Worm (Caenorhabditis elegans) whole organism, L4 larva: Measurements from ENCODE around the gene pqn-10.
A peak's percentile ranks its signal among the peaks of the same experiment; 100 is the strongest.
"Not testable (repeated sequence)": the region's sequence is repeated elsewhere in the genome, so short reads cannot be mapped to it uniquely, and the experiment has no call there.

Experiments
- D1046.2 ChIP-seq: fragments of 200-800 bp; sonication (Bioruptor generic); IDR thresholded peaks from 2 replicates; pipeline ENCODE4 v1.3.6; 2022; ENCODE audit warnings: missing genetic modification characterization, missing compliant biosample characterization
- F37D6.2 ChIP-seq: sonication (generic microtip); optimal IDR thresholded peaks from 2 replicates; lab custom pipeline; 2016; ENCODE audit warnings: mild to moderate bottlenecking, missing genetic modification characterization, missing compliant biosample characterization
- T26A8.4 ChIP-seq: fragments of 200-800 bp; sonication (Bioruptor generic); IDR thresholded peaks from 2 replicates; pipeline ENCODE4 v1.3.6; 2022; ENCODE audit warnings: missing genetic modification characterization, missing compliant biosample characterization
- Y5F2A.4 ChIP-seq: fragments of 200-800 bp; sonication (Bioruptor generic); optimal IDR thresholded peaks from 2 replicates; lab custom pipeline; 2018; ENCODE audit warnings: mild to moderate bottlenecking, missing genetic modification characterization, missing compliant biosample characterization
- aha-1 ChIP-seq: fragments of 150-350 bp; peaks from one replicate; lab custom pipeline; 2014; ENCODE audit warnings: missing biosample characterization, missing genetic modification characterization
- arid-1 ChIP-seq: fragments of 200-800 bp; sonication (Bioruptor generic); conservative IDR thresholded peaks from 2 replicates; pipeline ENCODE4 v1.3.6; 2022; ENCODE audit warnings: missing genetic modification reagents, missing genetic modification characterization, missing compliant biosample characterization
- attf-4 ChIP-seq: sonication (generic microtip); optimal IDR thresholded peaks from 3 replicates; lab custom pipeline; 2017; ENCODE audit warnings: missing biosample characterization, missing genetic modification characterization
- ceh-44 ChIP-seq: fragments of 200-800 bp; sonication (Bioruptor generic); IDR thresholded peaks from 2 replicates; pipeline ENCODE4 v1.3.6; 2022; ENCODE audit warnings: missing genetic modification reagents, missing genetic modification characterization, missing compliant biosample characterization
- ceh-82 ChIP-seq: sonication (generic microtip); optimal IDR thresholded peaks from 2 replicates; lab custom pipeline; 2017; ENCODE audit warnings: missing biosample characterization, missing genetic modification characterization
- ctbp-1 ChIP-seq: fragments of 200-800 bp; sonication (Bioruptor generic); IDR thresholded peaks from 2 replicates; pipeline ENCODE4 v1.3.6; 2022; ENCODE audit warnings: missing genetic modification reagents, missing genetic modification characterization, missing compliant biosample characterization
- daf-19 ChIP-seq: fragments of 200-800 bp; sonication (Bioruptor generic); conservative IDR thresholded peaks from 2 replicates; pipeline ENCODE4 v1.3.6; 2022; ENCODE audit warnings: missing genetic modification characterization, missing compliant biosample characterization
- dmd-6 ChIP-seq: fragments of 200-800 bp; sonication (Bioruptor generic); IDR thresholded peaks from 2 replicates; pipeline ENCODE4 v1.3.6; 2022; ENCODE audit warnings: missing genetic modification reagents, missing genetic modification characterization, missing compliant biosample characterization
- dmd-9 ChIP-seq: fragments of 200-800 bp; sonication (Bioruptor generic); IDR thresholded peaks from 2 replicates; pipeline ENCODE4 v1.3.6; 2022; ENCODE audit warnings: missing genetic modification reagents, missing genetic modification characterization, missing compliant biosample characterization
- dpl-1 ChIP-seq: fragments of 150-350 bp; optimal IDR thresholded peaks from 2 replicates; lab custom pipeline; 2014; ENCODE audit warnings: missing biosample characterization, missing genetic modification reagents, missing genetic modification characterization
- dve-1 ChIP-seq: sonication (generic microtip); optimal IDR thresholded peaks from 2 replicates; lab custom pipeline; 2017; ENCODE audit warnings: antibody characterized with exemption, mild to moderate bottlenecking, missing genetic modification characterization, missing compliant biosample characterization; ENCODE audit not compliant: insufficient read depth
- egl-43 ChIP-seq: fragments of 200-800 bp; sonication (Bioruptor generic); IDR thresholded peaks from 2 replicates; pipeline ENCODE4 v1.3.6; 2022; ENCODE audit warnings: missing genetic modification reagents, missing genetic modification characterization, missing compliant biosample characterization
- hlh-30 ChIP-seq: sonication (generic microtip); optimal IDR thresholded peaks from 2 replicates; lab custom pipeline; 2017; ENCODE audit warnings: antibody characterized with exemption, mild to moderate bottlenecking, missing genetic modification characterization, missing compliant biosample characterization; ENCODE audit not compliant: insufficient read depth
- lin-13 ChIP-seq: fragments of 150-350 bp; optimal IDR thresholded peaks from 2 replicates; lab custom pipeline; 2014; ENCODE audit warnings: missing biosample characterization, missing genetic modification reagents, missing genetic modification characterization
- lin-29 ChIP-seq: fragments of 200-800 bp; sonication (Bioruptor generic); IDR thresholded peaks from 2 replicates; pipeline ENCODE4 v1.3.6; 2022; ENCODE audit warnings: missing genetic modification reagents, missing genetic modification characterization, missing compliant biosample characterization
- lsy-2 ChIP-seq, 2 experiments: fragments of 150-350 bp in 1 of 2; sonication (generic microtip) in 1 of 2; optimal IDR thresholded peaks; 2 replicates each; lab custom pipeline; 2014 to 2017; ENCODE audit warnings: missing biosample characterization in 2 of 2, missing genetic modification characterization in 2 of 2
- madf-5 ChIP-seq, 2 experiments: fragments of 200-800 bp; sonication (Bioruptor generic); IDR thresholded peaks; 2 replicates each; pipeline ENCODE4 v1.3.6; 2022; ENCODE audit warnings: missing compliant biosample characterization in 2 of 2, missing genetic modification characterization in 2 of 2
- mdl-1 ChIP-seq, 2 experiments: fragments of 150-350 bp in 1 of 2; sonication (generic microtip) in 1 of 2; optimal IDR thresholded peaks; 2 replicates each; lab custom pipeline; 2014 to 2017; ENCODE audit warnings: missing biosample characterization in 2 of 2, missing genetic modification characterization in 2 of 2
- mes-2 ChIP-seq: sonication (generic microtip); optimal IDR thresholded peaks from 2 replicates; lab custom pipeline; 2016; ENCODE audit warnings: missing genotype, mild to moderate bottlenecking, missing genetic modification characterization, missing compliant biosample characterization; ENCODE audit not compliant: poor library complexity, severe bottlenecking
- mxl-3 ChIP-seq: fragments of 200-800 bp; sonication (Bioruptor generic); optimal IDR thresholded peaks from 2 replicates; lab custom pipeline; 2018; ENCODE audit warnings: mild to moderate bottlenecking, missing genetic modification characterization, missing compliant biosample characterization
- nhr-102 ChIP-seq: sonication (generic microtip); optimal IDR thresholded peaks from 2 replicates; lab custom pipeline; 2016; ENCODE audit warnings: mild to moderate bottlenecking, missing genetic modification characterization, moderate library complexity, missing compliant biosample characterization
- nhr-48 ChIP-seq: sonication (generic microtip); optimal IDR thresholded peaks from 2 replicates; lab custom pipeline; 2016; ENCODE audit warnings: mild to moderate bottlenecking, missing genetic modification characterization, missing compliant biosample characterization
- pha-4 ChIP-seq, 2 experiments: fragments of 150-350 bp in 1 of 2; fragments of 200-800 bp in 1 of 2; sonication (Bioruptor generic) in 1 of 2; IDR thresholded peaks in 1 of 2; optimal IDR thresholded peaks in 1 of 2; 2 replicates each; pipeline versions ENCODE4 v1.3.6 to Lab custom; 2014 to 2022; ENCODE audit warnings: missing genetic modification characterization in 2 of 2, missing genetic modification reagents in 2 of 2, missing biosample characterization in 1 of 2, missing compliant biosample characterization in 1 of 2
- saeg-2 ChIP-seq: fragments of 200-800 bp; sonication (Bioruptor generic); IDR thresholded peaks from 2 replicates; pipeline ENCODE4 v1.3.6; 2022; ENCODE audit warnings: missing genetic modification reagents, missing genetic modification characterization, missing compliant biosample characterization
- set-16 ChIP-seq: fragments of 200-800 bp; sonication (Bioruptor generic); IDR thresholded peaks from 2 replicates; pipeline ENCODE4 v1.3.6; 2022; ENCODE audit warnings: missing genetic modification reagents, missing genetic modification characterization, missing compliant biosample characterization
- tag-97 ChIP-seq: fragments of 200-800 bp; sonication (Bioruptor generic); IDR thresholded peaks from 2 replicates; pipeline ENCODE4 v1.3.6; 2022; ENCODE audit warnings: missing genetic modification characterization, missing compliant biosample characterization
- tra-1 ChIP-seq: fragments of 200-800 bp; sonication (Bioruptor generic); IDR thresholded peaks from 2 replicates; pipeline ENCODE4 v1.3.6; 2022; ENCODE audit warnings: missing genetic modification reagents, missing genetic modification characterization, missing compliant biosample characterization
- unc-130 ChIP-seq: sonication (generic microtip); optimal IDR thresholded peaks from 2 replicates; lab custom pipeline; 2016; ENCODE audit warnings: missing genetic modification reagents, missing genetic modification characterization, missing compliant biosample characterization
- unc-62 ChIP-seq, 3 experiments: fragments of 150-350 bp in 1 of 3; sonication (generic microtip); optimal IDR thresholded peaks in 2 of 3; peaks in 1 of 3; 1 replicate in 1 of 3; 2 replicates in 2 of 3; lab custom pipeline; 2014 to 2017; ENCODE audit warnings: missing biosample characterization in 3 of 3, missing genetic modification characterization in 3 of 3, missing genetic modification reagents in 3 of 3, missing genotype in 1 of 3
- vab-7 ChIP-seq: fragments of 200-800 bp; sonication (Bioruptor generic); IDR thresholded peaks from 2 replicates; pipeline ENCODE4 v1.3.6; 2022; ENCODE audit warnings: missing genetic modification reagents, missing genetic modification characterization, missing compliant biosample characterization
- zfp-2 ChIP-seq: sonication (generic microtip); optimal IDR thresholded peaks from 2 replicates; lab custom pipeline; 2016; ENCODE audit warnings: mild to moderate bottlenecking, missing genetic modification characterization, missing compliant biosample characterization
- zfp-3 ChIP-seq: fragments of 200-800 bp; sonication (Bioruptor generic); conservative IDR thresholded peaks from 2 replicates; pipeline ENCODE4 v1.3.6; 2022; ENCODE audit warnings: missing genetic modification reagents, missing genetic modification characterization, missing compliant biosample characterization

Gene pqn-10

ce11 chrIII:6551187-6552058 is 23.4 kb downstream of the pqn-10 start, which contains the start of gene C09E7.7 (continued):
- TF ChIP-seq D1046.2 (GFP tag; lab: Robert Waterston, UW) (peak; percentile 54; the same call in 1 of the 2 replicates), dmd-9 (GFP tag; lab: Robert Waterston, UW) (peak; percentile 49; the same call in 1 of the 2 replicates), lsy-2 (tag; optimal IDR thresholded peaks at IDR 0.05; lab: Kevin White, UChicago) (peak; percentile 39 to 43), mes-2 (peak; percentile 84), dmd-6 (GFP tag; lab: Robert Waterston, UW) (peak; percentile 62), mdl-1 (tag; optimal IDR thresholded peaks at IDR 0.05; lab: Kevin White, UChicago) (peak in 1 of 2 experiments; percentile 38), zfp-3 (GFP tag; lab: Robert Waterston, UW) (peak; percentile 42; the same call in 1 of the 2 replicates), vab-7 (GFP tag; lab: Robert Waterston, UW) (peak; percentile 68), lin-13 (GFP tag; lab: Kevin White, UChicago) (peak; percentile 6), ceh-44 (GFP tag; lab: Robert Waterston, UW) (peak; percentile 77), saeg-2 (0 out of 2 replicates have a peak, but pooled peaks have one; percentile 26), unc-130 (GFP tag; lab: Kevin White, UChicago) (peak; percentile 49), egl-43 (GFP tag; lab: Robert Waterston, UW) (peak; percentile 66), aha-1 (tag; lab: Kevin White, UChicago) (peak; percentile 95), nhr-48 (tag; lab: Kevin White, UChicago) (peak; percentile 56), T26A8.4 (GFP tag; lab: Robert Waterston, UW) (peak; percentile 69), unc-62 (GFP tag; optimal IDR thresholded peaks at IDR 0.05 in 1 of 2; lab: Kevin White, UChicago) (peak in 1 of 2 experiments; percentile 63), pha-4 (GFP tag; IDR thresholded peaks at IDR 0.05; lab: Robert Waterston, UW) (peak; percentile 55; the same call in 1 of the 2 replicates), pha-4 (tag; optimal IDR thresholded peaks at IDR 0.05; lab: Kevin White, UChicago) (peak; percentile 22), F37D6.2 (tag; lab: Kevin White, UChicago) (peak; percentile 58), zfp-2 (peak; percentile 10), arid-1 (peak; percentile 55; the same call in 1 of the 2 replicates), dve-1 (tag; lab: Kevin White, UChicago) (peak; percentile 7), lin-29 (0 out of 2 replicates have a peak, but pooled peaks have one; percentile 40), hlh-30 (tag; lab: Kevin White, UChicago) (peak; percentile 55), daf-19 (GFP tag; lab: Robert Waterston, UW) (0 out of 2 replicates have a peak, but pooled peaks have one; percentile 28), mxl-3 (GFP tag; lab: Kevin White, UChicago) (peak; percentile 35), dpl-1 (GFP tag; lab: Kevin White, UChicago) (peak; percentile 48), nhr-102 (tag; lab: Kevin White, UChicago) (peak; percentile 14), madf-5 (GFP tag; IDR thresholded peaks at IDR 0.05; lab: Robert Waterston, UW) (0 out of 4 replicates have a peak, but pooled peaks have one; percentile 6 to 10), ctbp-1 (GFP tag; lab: Robert Waterston, UW) (peak; percentile 71; the same call in 1 of the 2 replicates), tra-1 (GFP tag; lab: Robert Waterston, UW) (peak; percentile 55; the same call in 1 of the 2 replicates), tag-97 (0 out of 2 replicates have a peak, but pooled peaks have one; percentile 44)
- not testable (repeated sequence) for TF ChIP-seq unc-62 (tag; optimal IDR thresholded peaks at IDR 0.05; lab: Kevin White, UChicago)

- TF ChIP-seq set-16 (no peak), attf-4 (tag; lab: Kevin White, UChicago) (no peak), pha-4 (GFP tag; IDR thresholded peaks at IDR 0.05; lab: Robert Waterston, UW) (no peak), pha-4 (tag; optimal IDR thresholded peaks at IDR 0.05; lab: Kevin White, UChicago) (no peak), dmd-9 (GFP tag; lab: Robert Waterston, UW) (no peak), Y5F2A.4 (GFP tag; lab: Kevin White, UChicago) (no peak), ceh-82 (tag; lab: Kevin White, UChicago) (no peak)
- TF ChIP-seq, all 104 proteins: peak for 0
Observed at ce11 chrIII:6558487-6558886, 30.5 kb downstream of the pqn-10 start, which contains the start of gene C09E7.8. C09E7.8 (minus strand) TSS chrIII:6558587.
